Fruit fly (Drosophila melanogaster) whole organism, embryonic: Measurements from ENCODE around the gene CG9586.

Experiments
- Ada2b ChIP-seq: fragments of 200-800 bp; sonication (Bioruptor generic); IDR thresholded peaks from 2 replicates; pipeline ENCODE4 v1.3.6; 2022; ENCODE audit warnings: missing biosample characterization, missing genetic modification characterization
- B-H1 ChIP-seq: fragments of 200-800 bp; sonication (Bioruptor generic); IDR thresholded peaks from 3 replicates; pipeline ENCODE4 v1.3.6; 2022; ENCODE audit warnings: missing biosample characterization, missing genetic modification characterization
- Bgb ChIP-seq: fragments of 200-800 bp; sonication (Bioruptor generic); IDR thresholded peaks from 2 replicates; pipeline ENCODE4 v1.3.6; 2022; ENCODE audit warnings: missing biosample characterization, missing genetic modification characterization; ENCODE audit not compliant: partially characterized antibody
- CG10366 ChIP-seq: fragments of 200-800 bp; sonication (Bioruptor generic); IDR thresholded peaks from 2 replicates; pipeline ENCODE4 v1.3.6; 2022; ENCODE audit warnings: missing biosample characterization, missing genetic modification characterization
- CG11093 ChIP-seq: fragments of 200-800 bp; sonication (Bioruptor generic); IDR thresholded peaks from 3 replicates; pipeline ENCODE4 v1.3.6; 2022; ENCODE audit warnings: missing biosample characterization, missing genetic modification characterization
- CG12104 ChIP-seq: fragments of 200-800 bp; sonication (Bioruptor generic); optimal IDR thresholded peaks from 3 replicates; lab custom pipeline; 2016; ENCODE audit warnings: missing biosample characterization, missing genetic modification characterization
- CG12155 ChIP-seq: fragments of 200-800 bp; sonication (Bioruptor generic); optimal IDR thresholded peaks from 3 replicates; lab custom pipeline; 2016; ENCODE audit warnings: missing biosample characterization, missing genetic modification characterization
- CG12391 ChIP-seq: fragments of 200-800 bp; sonication (Bioruptor generic); optimal IDR thresholded peaks from 3 replicates; lab custom pipeline; 2018; ENCODE audit warnings: missing biosample characterization, mild to moderate bottlenecking, missing genetic modification characterization, moderate library complexity
- CG13123 ChIP-seq: fragments of 200-800 bp; sonication (Bioruptor generic); optimal IDR thresholded peaks from 2 replicates; lab custom pipeline; 2016; ENCODE audit warnings: missing biosample characterization, missing genetic modification characterization
- CG18599 ChIP-seq: fragments of 200-800 bp; sonication (Bioruptor generic); optimal IDR thresholded peaks from 3 replicates; lab custom pipeline; 2017; ENCODE audit warnings: missing biosample characterization, missing genetic modification characterization, mild to moderate bottlenecking, moderate library complexity, missing genetic modification reagents
- CG4424 ChIP-seq: fragments of 200-800 bp; sonication (Bioruptor generic); optimal IDR thresholded peaks from 3 replicates; lab custom pipeline; 2016; ENCODE audit warnings: missing biosample characterization, missing genetic modification characterization
- CG6813 ChIP-seq: fragments of 200-800 bp; sonication (Bioruptor generic); optimal IDR thresholded peaks from 2 replicates; lab custom pipeline; 2017; ENCODE audit warnings: missing biosample characterization, missing genetic modification characterization, mild to moderate bottlenecking, moderate library complexity, missing genetic modification reagents
- CG7745 ChIP-seq: fragments of 200-800 bp; sonication (Bioruptor generic); optimal IDR thresholded peaks from 2 replicates; lab custom pipeline; 2018; ENCODE audit warnings: missing biosample characterization, mild to moderate bottlenecking, missing genetic modification characterization, moderate library complexity
- CG8281 ChIP-seq: fragments of 200-800 bp; sonication (Bioruptor generic); optimal IDR thresholded peaks from 2 replicates; lab custom pipeline; 2018; ENCODE audit warnings: missing biosample characterization, mild to moderate bottlenecking, missing genetic modification characterization, moderate library complexity
- CTCF ChIP-seq: fragments of 200-800 bp; sonication (Bioruptor generic); optimal IDR thresholded peaks from 2 replicates; lab custom pipeline; 2017; ENCODE audit warnings: missing biosample characterization, mild to moderate bottlenecking, missing genetic modification characterization, moderate library complexity
- Dek ChIP-seq: fragments of 200-800 bp; sonication (Bioruptor generic); optimal IDR thresholded peaks from 3 replicates; lab custom pipeline; 2019; ENCODE audit warnings: missing biosample characterization, mild to moderate bottlenecking, missing genetic modification characterization, moderate library complexity
- Dfd ChIP-seq, 2 experiments: fragments of >200 bp; optimal IDR thresholded peaks; 2 replicates each; lab custom pipeline; 2017; ENCODE audit warnings: missing biosample characterization in 2 of 2, missing genetic modification characterization in 2 of 2
- Hey ChIP-seq: fragments of 200-800 bp; sonication (Bioruptor generic); optimal IDR thresholded peaks from 3 replicates; lab custom pipeline; 2018; ENCODE audit warnings: missing biosample characterization, mild to moderate bottlenecking, missing genetic modification characterization
- Med ChIP-seq: fragments of 200-800 bp; sonication (Bioruptor generic); peaks from one replicate; lab custom pipeline; 2016; ENCODE audit warnings: missing biosample characterization, missing genetic modification characterization, mild to moderate bottlenecking, inconsistent platforms, moderate library complexity
- Mes4 ChIP-seq: fragments of 200-800 bp; sonication (Bioruptor generic); optimal IDR thresholded peaks from 2 replicates; lab custom pipeline; 2016; ENCODE audit warnings: missing biosample characterization, missing genetic modification characterization
- NC2β ChIP-seq: fragments of 200-800 bp; sonication (Bioruptor generic); optimal IDR thresholded peaks from 2 replicates; lab custom pipeline; 2016; ENCODE audit warnings: missing biosample characterization, missing genetic modification characterization
- Oaz ChIP-seq: fragments of 200-800 bp; sonication (Bioruptor generic); IDR thresholded peaks from 2 replicates; pipeline ENCODE4 v1.3.6; 2022; ENCODE audit warnings: missing biosample characterization, missing genetic modification characterization
- Stat92E ChIP-seq, 3 experiments: fragments of >200 bp in 2 of 3; fragments of 200-800 bp in 1 of 3; sonication (Bioruptor generic) in 1 of 3; optimal IDR thresholded peaks; 2 replicates each; lab custom pipeline; 2017 to 2019; ENCODE audit warnings: missing biosample characterization in 3 of 3, missing genetic modification characterization in 3 of 3, mild to moderate bottlenecking in 1 of 3, moderate library complexity in 1 of 3
- YL-1 ChIP-seq: fragments of 200-800 bp; sonication (Bioruptor generic); optimal IDR thresholded peaks from 3 replicates; lab custom pipeline; 2017; ENCODE audit warnings: missing biosample characterization, mild to moderate bottlenecking, missing genetic modification characterization
- amos ChIP-seq: fragments of 200-800 bp; sonication (Bioruptor generic); IDR thresholded peaks from 2 replicates; pipeline ENCODE4 v1.3.6; 2022; ENCODE audit warnings: missing biosample characterization, missing genetic modification characterization; ENCODE audit not compliant: partially characterized antibody
- ato ChIP-seq: fragments of 200-800 bp; sonication (Bioruptor generic); IDR thresholded peaks from 2 replicates; pipeline ENCODE4 v1.3.6; 2022; ENCODE audit warnings: missing biosample characterization, missing genetic modification characterization; ENCODE audit not compliant: partially characterized antibody
- bowl ChIP-seq: fragments of 200-800 bp; sonication (Bioruptor generic); IDR thresholded peaks from 2 replicates; pipeline ENCODE4 v1.3.6; 2022; ENCODE audit warnings: missing biosample characterization, missing genetic modification characterization
- cato ChIP-seq: fragments of 200-800 bp; sonication (Bioruptor generic); optimal IDR thresholded peaks from 2 replicates; lab custom pipeline; 2016; ENCODE audit warnings: missing biosample characterization, missing genetic modification characterization, borderline replicate concordance
- caup ChIP-seq: fragments of 200-800 bp; sonication (Bioruptor generic); optimal IDR thresholded peaks from 3 replicates; lab custom pipeline; 2017; ENCODE audit warnings: missing biosample characterization, mild to moderate bottlenecking, missing genetic modification characterization, moderate library complexity; ENCODE audit not compliant: severe bottlenecking
- cg ChIP-seq: fragments of 200-800 bp; sonication (Bioruptor generic); optimal IDR thresholded peaks from 3 replicates; lab custom pipeline; 2019; ENCODE audit warnings: missing biosample characterization, mild to moderate bottlenecking, missing genetic modification characterization, moderate library complexity
- chif ChIP-seq, 2 experiments: fragments of 200-800 bp; sonication (Bioruptor generic); optimal IDR thresholded peaks; 3 replicates each; lab custom pipeline; 2016; ENCODE audit warnings: missing biosample characterization in 2 of 2, missing genetic modification characterization in 2 of 2
- ci ChIP-seq: fragments of 200-800 bp; sonication (Bioruptor generic); IDR thresholded peaks from 3 replicates; pipeline ENCODE4 v1.3.6; 2022; ENCODE audit warnings: missing biosample characterization, missing genetic modification characterization
- cwo ChIP-seq: fragments of 200-800 bp; sonication (Bioruptor generic); optimal IDR thresholded peaks from 3 replicates; lab custom pipeline; 2017; ENCODE audit warnings: missing biosample characterization, missing genetic modification characterization, mild to moderate bottlenecking, moderate library complexity, missing genetic modification reagents
- danr ChIP-seq: fragments of 200-800 bp; sonication (Bioruptor generic); IDR thresholded peaks from 2 replicates; pipeline ENCODE4 v1.3.6; 2022; ENCODE audit warnings: missing biosample characterization, missing genetic modification characterization
- exex ChIP-seq: fragments of 200-800 bp; sonication (Bioruptor generic); optimal IDR thresholded peaks from 4 replicates; lab custom pipeline; 2018; ENCODE audit warnings: missing biosample characterization, mild to moderate bottlenecking, missing genetic modification characterization, moderate library complexity
- fd3F ChIP-seq: fragments of 200-800 bp; sonication (Bioruptor generic); optimal IDR thresholded peaks from 2 replicates; lab custom pipeline; 2018; ENCODE audit warnings: missing biosample characterization, mild to moderate bottlenecking, missing genetic modification characterization, moderate library complexity
- gce ChIP-seq: fragments of 200-800 bp; sonication (Bioruptor generic); IDR thresholded peaks from 3 replicates; pipeline ENCODE4 v1.3.6; 2022; ENCODE audit warnings: missing biosample characterization, missing genetic modification characterization
- gfzf ChIP-seq: fragments of 200-800 bp; sonication (Bioruptor generic); optimal IDR thresholded peaks from 2 replicates; lab custom pipeline; 2016; ENCODE audit warnings: missing biosample characterization, mild to moderate bottlenecking, missing genetic modification characterization, moderate library complexity
- hb ChIP-seq: fragments of 200-800 bp; sonication (Bioruptor generic); IDR thresholded peaks from 3 replicates; pipeline ENCODE4 v1.3.6; 2022; ENCODE audit warnings: missing biosample characterization, missing genetic modification characterization; ENCODE audit not compliant: partially characterized antibody
- insv ChIP-seq, 2 experiments: fragments of 200-800 bp; sonication (Bioruptor generic); optimal IDR thresholded peaks; 3 replicates each; lab custom pipeline; 2016 to 2018; ENCODE audit warnings: missing biosample characterization in 2 of 2, missing genetic modification characterization in 2 of 2
- jing ChIP-seq: fragments of 200-800 bp; sonication (Bioruptor generic); optimal IDR thresholded peaks from 2 replicates; lab custom pipeline; 2018; ENCODE audit warnings: missing biosample characterization, mild to moderate bottlenecking, missing genetic modification characterization
- ken ChIP-seq: fragments of 200-800 bp; sonication (Bioruptor generic); IDR thresholded peaks from 3 replicates; pipeline ENCODE4 v1.3.6; 2022; ENCODE audit warnings: missing biosample characterization, missing genetic modification characterization
- nerfin-2 ChIP-seq: fragments of 200-800 bp; sonication (Bioruptor generic); IDR thresholded peaks from 2 replicates; pipeline ENCODE4 v1.3.6; 2022; ENCODE audit warnings: missing biosample characterization, missing genetic modification characterization; ENCODE audit not compliant: partially characterized antibody
- nom ChIP-seq: fragments of 200-800 bp; sonication (Bioruptor generic); optimal IDR thresholded peaks from 2 replicates; lab custom pipeline; 2017; ENCODE audit warnings: missing biosample characterization, missing genetic modification characterization, mild to moderate bottlenecking, moderate library complexity, missing genetic modification reagents
- ranshi ChIP-seq: fragments of 200-800 bp; sonication (Bioruptor generic); IDR thresholded peaks from 2 replicates; pipeline ENCODE4 v1.3.6; 2022; ENCODE audit warnings: missing biosample characterization, missing genetic modification characterization
- salm ChIP-seq: fragments of 200-800 bp; sonication (Bioruptor generic); optimal IDR thresholded peaks from 2 replicates; lab custom pipeline; 2018; ENCODE audit warnings: missing biosample characterization, mild to moderate bottlenecking, missing genetic modification characterization
- shn ChIP-seq: fragments of 200-800 bp; sonication (Bioruptor generic); optimal IDR thresholded peaks from 3 replicates; lab custom pipeline; 2016; ENCODE audit warnings: missing biosample characterization, missing genetic modification characterization
- sna ChIP-seq: fragments of 200-800 bp; sonication (Bioruptor generic); IDR thresholded peaks from 2 replicates; pipeline ENCODE4 v1.3.6; 2022; ENCODE audit warnings: missing biosample characterization, missing genetic modification characterization; ENCODE audit not compliant: partially characterized antibody
- stc ChIP-seq: fragments of 200-800 bp; sonication (Bioruptor generic); IDR thresholded peaks from 2 replicates; pipeline ENCODE4 v1.3.6; 2022; ENCODE audit warnings: missing biosample characterization, missing genetic modification characterization
- wdn ChIP-seq: fragments of 200-800 bp; sonication (Bioruptor generic); IDR thresholded peaks from 2 replicates; pipeline ENCODE4 v1.3.6; 2022; ENCODE audit warnings: missing biosample characterization, missing genetic modification characterization
- zfh1 ChIP-seq: fragments of 200-800 bp; sonication (Bioruptor generic); IDR thresholded peaks from 3 replicates; pipeline ENCODE4 v1.3.6; 2022; ENCODE audit warnings: missing biosample characterization, missing genetic modification characterization

CG9586 gene

dm6 chr2L:9193672-9194071 lies 27.4 kb upstream of the CG9586 start (continued):
- no peak for TF ChIP-seq ato
- no peak for TF ChIP-seq CG18599 (GFP tag; lab: Kevin White, UChicago)
- TF ChIP-seq jing (GFP tag; lab: Kevin White, UChicago) = no peak
- no peak for TF ChIP-seq chif (GFP tag; optimal IDR thresholded peaks at IDR 0.05; lab: Kevin White, UChicago)
- TF ChIP-seq nom (GFP tag; lab: Kevin White, UChicago) = no peak
- no peak for TF ChIP-seq CG6813 (GFP tag; lab: Kevin White, UChicago)
- no peak for TF ChIP-seq shn (GFP tag; lab: Kevin White, UChicago)
- TF ChIP-seq Med = peak; percentile 50
- TF ChIP-seq danr (GFP tag; lab: Robert Waterston, UW) = no peak
- TF ChIP-seq CG7745 (tag; lab: Kevin White, UChicago) = no peak
- no peak for TF ChIP-seq cwo (GFP tag; lab: Kevin White, UChicago)
- no peak for TF ChIP-seq zfh1 (GFP tag; lab: Robert Waterston, UW)
- no peak for TF ChIP-seq gfzf (GFP tag; lab: Kevin White, UChicago)
- TF ChIP-seq YL-1 (GFP tag; lab: Kevin White, UChicago) = no peak
- TF ChIP-seq CTCF (GFP tag; lab: Kevin White, UChicago) = no peak
- TF ChIP-seq CG11093 = no peak
- TF ChIP-seq Dfd (GFP tag; optimal IDR thresholded peaks at IDR 0.05; lab: Kevin White, UChicago) = no peak
- TF ChIP-seq NC2β = no peak
- no peak for TF ChIP-seq cg (GFP tag; lab: Kevin White, UChicago)
- TF ChIP-seq CG13123 (GFP tag; lab: Kevin White, UChicago) = no peak
- no peak for TF ChIP-seq nerfin-2 (GFP tag; lab: Robert Waterston, UW)
- no peak for TF ChIP-seq CG12104 (GFP tag; lab: Kevin White, UChicago)
- no peak for TF ChIP-seq amos (GFP tag; lab: Robert Waterston, UW)
- TF ChIP-seq Dek (tag; lab: Kevin White, UChicago) = no peak
- TF ChIP-seq exex (tag; lab: Kevin White, UChicago) = no peak
- no peak for TF ChIP-seq Oaz (GFP tag; lab: Robert Waterston, UW)
- no peak for TF ChIP-seq cato
- TF ChIP-seq salm (tag; lab: Kevin White, UChicago) = no peak
- no peak for TF ChIP-seq Mes4 (GFP tag; lab: Kevin White, UChicago)
- no peak for TF ChIP-seq CG10366 (GFP tag; lab: Robert Waterston, UW)
- no peak for TF ChIP-seq Stat92E (GFP tag; optimal IDR thresholded peaks at IDR 0.05; lab: Kevin White, UChicago)
- no peak for TF ChIP-seq ranshi (GFP tag; lab: Robert Waterston, UW)
- TF ChIP-seq CG4424 (GFP tag; lab: Kevin White, UChicago) = no peak
- TF ChIP-seq ci (GFP tag; lab: Robert Waterston, UW) = peak; percentile 55; the same call in 1 of the 3 replicates
- TF ChIP-seq CG8281 (tag; lab: Kevin White, UChicago) = no peak
- TF ChIP-seq CG12155 (GFP tag; lab: Kevin White, UChicago) = no peak
- TF ChIP-seq sna (GFP tag; lab: Robert Waterston, UW) = no peak
- no peak for TF ChIP-seq Ada2b
- no peak for TF ChIP-seq ken (GFP tag; lab: Robert Waterston, UW)
- TF ChIP-seq gce (GFP tag; lab: Robert Waterston, UW) = no peak
- no peak for TF ChIP-seq insv (GFP tag; optimal IDR thresholded peaks at IDR 0.05; lab: Kevin White, UChicago)
- no peak for TF ChIP-seq caup
- no peak for TF ChIP-seq B-H1 (GFP tag; lab: Robert Waterston, UW)
- no peak for TF ChIP-seq Hey (tag; lab: Kevin White, UChicago)
- TF ChIP-seq Bgb = no peak
- TF ChIP-seq fd3F (GFP tag; lab: Kevin White, UChicago) = no peak
- TF ChIP-seq bowl (GFP tag; lab: Robert Waterston, UW) = no peak
- no peak for TF ChIP-seq stc
- no peak for TF ChIP-seq hb
- TF ChIP-seq wdn = no peak
- no peak for TF ChIP-seq CG12391 (tag; lab: Kevin White, UChicago)
